Worm (Caenorhabditis elegans): Measurements from ENCODE around the gene selt-1.2.

- no peak for TF ChIP-seq unc-62 (GFP tag; optimal IDR thresholded peaks at IDR 0.05)
- TF ChIP-seq dpl-1 (GFP tag; optimal IDR thresholded peaks at IDR 0.05) = no peak
- TF ChIP-seq alr-1 (tag; optimal IDR thresholded peaks at IDR 0.05; ENCODE audit: borderline replicate concordance) = no peak
- no peak for TF ChIP-seq egl-27 (tag; optimal IDR thresholded peaks at IDR 0.05)
- TF ChIP-seq elt-2 (tag; optimal IDR thresholded peaks at IDR 0.05) = no peak
- no peak for TF ChIP-seq dsc-1 (tag; optimal IDR thresholded peaks at IDR 0.05)
Measured at ce11 chrV:10793498-10793897, 46.3 kb upstream of the selt-1.2 start, which contains the start of gene ule-3.

All from whole organism, L1 larva.